Fruit fly (Drosophila melanogaster): ENCODE results near the gene wts.

wts gene

dm6 chr3R:30781661-30782120, 24.7 kb downstream of the wts start (continued):
- TF ChIP-seq CG2875 (GFP tag; optimal IDR thresholded peaks at IDR 0.05): peak; percentile 71
- TF ChIP-seq luna (GFP tag; optimal IDR thresholded peaks at IDR 0.05): peak; percentile 87
- peak; percentile 92 for TF ChIP-seq CG12391 (tag; optimal IDR thresholded peaks at IDR 0.05)
- TF ChIP-seq CG31224 (GFP tag; IDR thresholded peaks at IDR 0.05): peak; percentile 86
- peak; percentile 90 for TF ChIP-seq CG10654 (GFP tag; optimal IDR thresholded peaks at IDR 0.05)
- peak; percentile 92 for TF ChIP-seq Fer1 (GFP tag; optimal IDR thresholded peaks at IDR 0.05)
- peak; percentile 93 for TF ChIP-seq Bteb2 (GFP tag; optimal IDR thresholded peaks at IDR 0.05)
- peak; percentile 26 for TF ChIP-seq ash1 (GFP tag; optimal IDR thresholded peaks at IDR 0.05)
- no peak for TF ChIP-seq aop (GFP tag; IDR thresholded peaks at IDR 0.05)
- TF ChIP-seq CG6272 (GFP tag; IDR thresholded peaks at IDR 0.05): peak; percentile 89
- TF ChIP-seq tna (GFP tag; IDR thresholded peaks at IDR 0.05; ENCODE audit: partially characterized antibody): no peak
- TF ChIP-seq kay (GFP tag; optimal IDR thresholded peaks at IDR 0.05): peak; percentile 88
- peak; percentile 96 for TF ChIP-seq CG34422 (GFP tag; IDR thresholded peaks at IDR 0.05)
- TF ChIP-seq CrebB (tag; optimal IDR thresholded peaks at IDR 0.05): peak; percentile 77
- peak; percentile 92 for TF ChIP-seq maf-S (GFP tag; optimal IDR thresholded peaks at IDR 0.05)
- peak; percentile 96 for TF ChIP-seq pnt (GFP tag; optimal IDR thresholded peaks at IDR 0.05)
- 0 out of 2 replicates have a peak, but pooled peaks have one; percentile 14 for TF ChIP-seq sna (GFP tag; IDR thresholded peaks at IDR 0.05; ENCODE audit: partially characterized antibody)
- peak; percentile 91 for TF ChIP-seq CG8089 (GFP tag; optimal IDR thresholded peaks at IDR 0.05)
- peak; percentile 88 for TF ChIP-seq CG1529 (GFP tag; optimal IDR thresholded peaks at IDR 0.05)
- peak; percentile 71 for TF ChIP-seq CG14965 (GFP tag; optimal IDR thresholded peaks at IDR 0.05; ENCODE audit: borderline replicate concordance)
- TF ChIP-seq ara (GFP tag; IDR thresholded peaks at IDR 0.05): peak; percentile 95
- TF ChIP-seq Gsc (GFP tag; IDR thresholded peaks at IDR 0.05): peak; percentile 92
- peak; percentile 90 for TF ChIP-seq Usf (GFP tag; optimal IDR thresholded peaks at IDR 0.05)
- peak; percentile 87 for TF ChIP-seq zfh2 (GFP tag; optimal IDR thresholded peaks at IDR 0.05)
- no peak for TF ChIP-seq usp (GFP tag; optimal IDR thresholded peaks at IDR 0.05)
- TF ChIP-seq Nf-YA (GFP tag; IDR thresholded peaks at IDR 0.05): peak; percentile 88
- peak; percentile 93 for TF ChIP-seq CG7372 (GFP tag; IDR thresholded peaks at IDR 0.05)
- peak; percentile 62 for TF ChIP-seq Hey (tag; optimal IDR thresholded peaks at IDR 0.05)
- no peak for TF ChIP-seq pita (GFP tag; optimal IDR thresholded peaks at IDR 0.05)
- peak; percentile 98 for TF ChIP-seq row (GFP tag; IDR thresholded peaks at IDR 0.05)
- TF ChIP-seq h (optimal IDR thresholded peaks at IDR 0.05): no peak
- TF ChIP-seq CHES-1-like (GFP tag; optimal IDR thresholded peaks at IDR 0.05): peak; percentile 92
- TF ChIP-seq CG11723 (GFP tag; optimal IDR thresholded peaks at IDR 0.05): peak; percentile 66
- no peak for TF ChIP-seq Tbp (GFP tag; optimal IDR thresholded peaks at IDR 0.05)
- TF ChIP-seq CG18764 (GFP tag; optimal IDR thresholded peaks at IDR 0.05): peak; percentile 82
- TF ChIP-seq sc (optimal IDR thresholded peaks at IDR 0.05): no peak
- peak; percentile 86 for TF ChIP-seq sc (GFP tag; optimal IDR thresholded peaks at IDR 0.05)
- TF ChIP-seq CG17568 (GFP tag; optimal IDR thresholded peaks at IDR 0.05): peak; percentile 77
- peak; percentile 96 for TF ChIP-seq CG7839 (tag; optimal IDR thresholded peaks at IDR 0.05)
- no peak for TF ChIP-seq stwl (tag; optimal IDR thresholded peaks at IDR 0.05)
- TF ChIP-seq Optix (GFP tag; IDR thresholded peaks at IDR 0.05): peak; percentile 70; the same call in 2 of the 3 replicates
- TF ChIP-seq MESR4 (GFP tag; optimal IDR thresholded peaks at IDR 0.05): peak; percentile 36
- TF ChIP-seq unpg (GFP tag; optimal IDR thresholded peaks at IDR 0.05): peak; percentile 96
- no peak for TF ChIP-seq pan (optimal IDR thresholded peaks at IDR 0.05)
- peak in 1 of 2 experiments; percentile 95 for TF ChIP-seq pan (GFP tag; optimal IDR thresholded peaks at IDR 0.05 in 1 of 2, IDR thresholded peaks at IDR 0.05 in 1 of 2)
- peak; percentile 59 for TF ChIP-seq YL-1 (GFP tag; optimal IDR thresholded peaks at IDR 0.05)
- TF ChIP-seq CG3407 (GFP tag; optimal IDR thresholded peaks at IDR 0.05): peak; percentile 86
- TF ChIP-seq CG4707 (GFP tag; optimal IDR thresholded peaks at IDR 0.05): peak; percentile 73
- TF ChIP-seq dan (GFP tag; IDR thresholded peaks at IDR 0.05): peak; percentile 94
- peak; percentile 78 for TF ChIP-seq CG3065 (GFP tag; optimal IDR thresholded peaks at IDR 0.05)
- peak; percentile 86 for TF ChIP-seq CG15479 (GFP tag; optimal IDR thresholded peaks at IDR 0.05)
- TF ChIP-seq oc (tag; optimal IDR thresholded peaks at IDR 0.05): peak; percentile 86

Data from whole organism, embryonic.